Worm (Caenorhabditis elegans): ENCODE measurements around the gene R09E10.5.

Gene R09E10.5

ce11 chrIV:10251764-10252163 is 50.3 kb downstream of the R09E10.5 start:
- no peak for TF ChIP-seq ztf-23 (GFP tag; IDR thresholded peaks at IDR 0.05)
- peak; percentile 19; the same call in 1 of the 2 replicates for TF ChIP-seq T22C8.4 (GFP tag; IDR thresholded peaks at IDR 0.05)
- TF ChIP-seq cog-1 (tag; optimal IDR thresholded peaks at IDR 0.05): no peak

- TF ChIP-seq T22C8.4 (GFP tag; IDR thresholded peaks at IDR 0.05) (no peak), med-1 (GFP tag; optimal IDR thresholded peaks at IDR 0.05; ENCODE audit: insufficient read depth) (no peak), tab-1 (GFP tag; IDR thresholded peaks at IDR 0.05) (no peak), ztf-29 (GFP tag; IDR thresholded peaks at IDR 0.05) (no peak), klf-2 (GFP tag; conservative IDR thresholded peaks at IDR 0.05) (no peak), ztf-23 (GFP tag; IDR thresholded peaks at IDR 0.05) (no peak)
Measured at ce11 chrIV:10251261-10251660, 50.8 kb downstream of the R09E10.5 start.

ce11 chrIV:10250577-10251075 is 51.5 kb downstream of the R09E10.5 start, which contains the start of gene daf-14:
Gene daf-14 (plus strand): TSS chrIV:10250627.
- TF ChIP-seq med-1 (GFP tag; optimal IDR thresholded peaks at IDR 0.05; ENCODE audit: insufficient read depth) (no peak), T22C8.4 (GFP tag; IDR thresholded peaks at IDR 0.05) (no peak), ztf-29 (GFP tag; IDR thresholded peaks at IDR 0.05) (no peak), tab-1 (GFP tag; IDR thresholded peaks at IDR 0.05) (no peak), ztf-23 (GFP tag; IDR thresholded peaks at IDR 0.05) (no peak), flt-1 (GFP tag; IDR thresholded peaks at IDR 0.05) (no peak), klf-2 (GFP tag; conservative IDR thresholded peaks at IDR 0.05) (no peak), ref-1 (GFP tag; conservative IDR thresholded peaks at IDR 0.05) (no peak), cog-1 (tag; optimal IDR thresholded peaks at IDR 0.05) (no peak)

ce11 chrIV:10245666-10246210 is 56.4 kb downstream of the R09E10.5 start, which contains the start of gene F01G10.10:
Gene F01G10.10 (plus strand): TSS chrIV:10246160.
- TF ChIP-seq cog-1 (tag; optimal IDR thresholded peaks at IDR 0.05): no peak
- no peak for TF ChIP-seq flt-1 (GFP tag; IDR thresholded peaks at IDR 0.05)
